Fruit fly (Drosophila melanogaster): ENCODE measurements around the gene Iru.

Iru gene

DNA sequence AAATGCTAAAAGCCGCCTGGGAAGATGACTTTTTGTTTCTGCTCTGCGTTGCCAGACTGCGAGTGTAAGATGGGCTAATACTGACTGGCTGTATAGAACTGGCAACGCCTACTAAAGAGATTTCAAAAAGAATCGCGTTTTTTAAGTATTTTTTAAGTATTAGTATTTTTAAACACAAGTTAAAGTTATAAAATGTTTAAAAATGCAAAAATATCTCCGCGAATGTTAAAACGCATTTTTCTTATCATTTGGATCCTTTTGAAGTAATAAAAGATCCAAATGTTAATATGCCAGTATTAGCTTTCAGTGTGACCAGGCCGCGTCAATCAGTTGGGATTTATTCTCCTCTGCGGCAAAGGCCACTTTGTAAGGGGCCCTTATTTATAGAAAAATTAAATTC lies at the start of gene Iru, which contains the start of gene Prosbeta3:
Gene Iru, plus strand, starts transcription at position 328 of the 400 bp plus-strand sequence.
Gene Prosbeta3, minus strand, starts transcription at position 98 of the 400 bp plus-strand sequence.
- TF ChIP-seq psq (optimal IDR thresholded peaks at IDR 0.05) (no peak), Myc (optimal IDR thresholded peaks at IDR 0.05) (no peak), h (optimal IDR thresholded peaks at IDR 0.05) (no peak), insv (optimal IDR thresholded peaks at IDR 0.05) (no peak), ttk (optimal IDR thresholded peaks at IDR 0.05) (no peak), Sin3A (optimal IDR thresholded peaks at IDR 0.05) (no peak)

DNA sequence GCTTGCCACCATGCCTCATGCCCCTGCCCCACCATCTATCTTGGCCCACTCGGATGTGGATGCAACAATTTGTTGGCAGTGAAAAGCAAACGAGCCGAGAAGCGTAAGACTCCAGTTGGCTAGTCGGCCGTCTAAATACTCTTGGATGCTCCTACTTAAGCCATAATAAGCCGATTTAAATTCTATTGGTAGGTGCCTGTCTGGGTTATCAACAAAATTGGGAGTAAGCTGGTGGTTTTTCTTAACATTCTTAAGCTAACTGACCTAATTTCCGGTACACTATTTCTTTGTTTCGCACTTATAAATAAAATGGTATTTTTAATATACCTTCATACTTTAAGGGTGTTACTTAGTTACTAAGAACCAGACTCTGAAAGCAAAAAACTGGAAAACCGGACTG lies 48.5 kb upstream of the Iru start:
- no peak for TF ChIP-seq h (optimal IDR thresholded peaks at IDR 0.05)
- TF ChIP-seq Sin3A (optimal IDR thresholded peaks at IDR 0.05): no peak
- TF ChIP-seq psq (optimal IDR thresholded peaks at IDR 0.05): no peak
- TF ChIP-seq insv (optimal IDR thresholded peaks at IDR 0.05): no peak
- TF ChIP-seq Myc (optimal IDR thresholded peaks at IDR 0.05): no peak
- TF ChIP-seq ttk (optimal IDR thresholded peaks at IDR 0.05): no peak

DNA sequence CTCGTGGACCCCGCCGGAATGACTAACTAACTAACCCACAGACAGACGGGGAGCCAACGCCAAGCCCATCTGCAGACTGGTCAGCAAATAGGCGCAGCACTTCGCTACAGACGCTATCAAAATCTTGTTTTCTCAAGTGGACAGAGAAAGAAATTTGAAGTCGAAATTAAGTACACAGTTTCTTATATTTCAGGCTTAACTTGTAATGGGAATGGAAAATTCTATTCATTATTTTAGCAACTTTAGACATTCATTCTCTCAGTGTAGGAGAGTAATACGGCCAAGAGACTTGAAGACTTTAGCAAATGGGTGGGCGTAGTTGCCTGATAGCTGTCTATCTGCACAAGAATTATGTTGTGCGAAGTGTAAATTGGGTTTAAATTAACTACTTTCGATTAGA lies 48.0 kb upstream of the Iru start:
- TF ChIP-seq Sin3A (optimal IDR thresholded peaks at IDR 0.05) (no peak), h (optimal IDR thresholded peaks at IDR 0.05) (no peak), Myc (optimal IDR thresholded peaks at IDR 0.05) (no peak), ttk (optimal IDR thresholded peaks at IDR 0.05) (no peak), psq (optimal IDR thresholded peaks at IDR 0.05) (no peak), insv (optimal IDR thresholded peaks at IDR 0.05) (no peak)

DNA sequence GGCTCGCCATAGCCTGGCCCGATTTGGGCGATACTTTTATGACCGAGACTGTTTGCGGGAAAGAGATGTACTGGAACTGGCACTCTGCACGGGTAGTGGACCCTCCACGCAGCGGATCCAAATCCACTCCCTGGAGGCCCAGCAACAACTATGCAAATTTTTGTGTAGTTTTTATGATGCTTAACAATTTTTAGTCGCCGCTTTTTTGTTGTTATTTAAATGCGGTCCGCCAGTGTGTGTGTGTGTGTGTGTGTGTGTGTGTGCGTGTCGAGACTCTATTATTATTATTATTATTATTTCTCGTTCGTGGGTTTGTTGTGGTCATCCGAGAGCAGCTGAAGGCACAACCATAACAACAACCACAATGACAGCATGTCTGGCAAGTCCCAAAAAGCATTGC lies 47.1 kb upstream of the Iru start:
- TF ChIP-seq h (optimal IDR thresholded peaks at IDR 0.05): no peak
- no peak for TF ChIP-seq Myc (optimal IDR thresholded peaks at IDR 0.05)
- no peak for TF ChIP-seq Sin3A (optimal IDR thresholded peaks at IDR 0.05)
- no peak for TF ChIP-seq psq (optimal IDR thresholded peaks at IDR 0.05)
- TF ChIP-seq ttk (optimal IDR thresholded peaks at IDR 0.05): no peak

DNA sequence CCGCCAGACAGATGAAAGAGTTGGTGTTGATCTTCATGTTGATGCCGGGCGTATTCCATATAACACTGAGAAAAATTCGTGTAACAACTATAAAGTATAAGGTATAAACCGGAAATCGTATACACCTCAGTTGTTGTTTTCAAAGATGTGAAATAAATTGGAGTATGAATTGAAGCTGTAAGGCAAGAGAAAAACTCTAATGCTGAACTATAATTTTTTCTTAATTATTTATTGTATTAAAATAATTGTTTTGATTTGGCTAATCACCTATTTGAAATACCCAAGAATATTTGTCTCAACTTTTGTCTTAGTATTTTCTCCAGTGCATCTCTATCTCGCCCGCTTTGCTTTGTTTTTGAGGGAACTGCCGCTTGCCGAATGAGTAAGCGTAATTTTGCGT lies 45.9 kb upstream of the Iru start:
- no peak for TF ChIP-seq insv (optimal IDR thresholded peaks at IDR 0.05)
- no peak for TF ChIP-seq psq (optimal IDR thresholded peaks at IDR 0.05)
- no peak for TF ChIP-seq h (optimal IDR thresholded peaks at IDR 0.05)
- TF ChIP-seq Sin3A (optimal IDR thresholded peaks at IDR 0.05): no peak
- TF ChIP-seq Myc (optimal IDR thresholded peaks at IDR 0.05): no peak
- no peak for TF ChIP-seq ttk (optimal IDR thresholded peaks at IDR 0.05)

DNA sequence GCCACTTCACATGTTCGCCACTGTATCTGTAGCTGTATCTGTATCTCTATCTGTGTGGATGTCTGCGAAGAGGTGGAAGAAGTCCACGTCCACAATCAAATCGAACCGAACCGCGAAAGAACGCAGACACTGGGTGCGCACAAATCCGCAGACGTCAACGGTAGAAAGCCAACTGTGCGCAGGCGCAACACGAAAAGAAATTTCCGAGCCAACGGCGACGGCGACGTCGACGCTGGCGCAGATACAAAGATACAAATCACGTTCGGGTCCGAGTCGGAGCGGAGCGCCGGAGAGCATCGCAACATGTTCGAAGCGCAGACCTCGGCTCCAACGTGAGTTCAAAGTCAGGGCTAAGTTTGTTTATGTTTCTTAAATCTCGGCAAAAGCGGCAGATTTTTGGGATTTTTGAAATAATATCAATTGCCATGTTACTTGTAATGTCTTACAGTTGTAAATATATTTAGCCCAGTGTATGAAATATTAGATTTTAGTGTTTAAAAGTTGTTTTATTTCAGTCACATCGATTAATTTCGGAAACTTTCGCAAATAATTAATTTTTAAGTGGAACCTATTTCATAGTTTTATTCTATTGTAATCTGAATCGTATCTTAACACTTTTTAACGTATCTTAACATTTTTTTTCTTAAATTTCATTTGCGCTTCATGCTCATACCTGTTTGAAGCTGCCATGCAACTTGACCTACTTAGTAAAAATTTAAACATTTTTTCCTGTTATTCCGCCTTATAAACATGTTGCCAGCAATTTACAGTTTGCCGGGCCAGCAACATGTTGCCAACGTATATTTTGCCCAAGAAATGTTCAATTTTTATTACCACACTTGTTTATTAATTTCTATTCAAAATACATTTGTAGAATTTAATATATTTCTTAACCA lies 43.1 kb upstream of the Iru start, which contains the start of gene ich:
Gene ich, minus strand, starts transcription at position 178 of the 896 bp plus-strand sequence.
- TF ChIP-seq Sin3A (optimal IDR thresholded peaks at IDR 0.05) (no peak), insv (optimal IDR thresholded peaks at IDR 0.05) (no peak), psq (optimal IDR thresholded peaks at IDR 0.05) (no peak), ttk (optimal IDR thresholded peaks at IDR 0.05) (no peak), h (optimal IDR thresholded peaks at IDR 0.05) (no peak), Myc (optimal IDR thresholded peaks at IDR 0.05) (no peak)

DNA sequence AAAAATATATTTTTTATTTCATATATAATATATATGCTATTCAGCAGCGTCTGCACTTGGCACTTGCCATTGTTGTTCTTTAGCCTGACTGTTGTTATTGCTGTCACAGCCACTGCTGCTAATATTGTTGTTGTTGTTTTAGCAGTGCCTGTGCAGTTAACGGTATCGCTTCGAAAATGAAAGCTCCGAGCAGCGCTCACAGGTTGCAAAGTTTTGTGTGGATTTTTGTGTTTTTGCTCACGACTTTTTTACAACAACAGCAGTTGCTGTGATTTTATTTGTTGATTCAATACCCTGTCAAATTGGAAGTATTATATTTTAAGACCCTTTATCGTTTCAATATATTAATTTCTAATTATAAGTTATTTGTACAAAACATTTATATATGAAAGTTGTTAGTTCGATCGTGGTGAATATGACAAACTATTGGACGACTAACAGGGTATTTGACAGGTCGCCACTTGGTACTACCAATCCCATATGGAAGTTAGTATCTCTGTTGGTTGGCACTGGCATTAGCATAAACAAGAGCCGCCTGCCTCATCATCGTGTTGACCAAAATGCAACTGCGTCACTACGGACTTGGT lies 42.4 kb upstream of the Iru start:
- TF ChIP-seq Sin3A (optimal IDR thresholded peaks at IDR 0.05) (no peak), psq (optimal IDR thresholded peaks at IDR 0.05) (no peak), insv (optimal IDR thresholded peaks at IDR 0.05) (no peak), ttk (optimal IDR thresholded peaks at IDR 0.05) (no peak), Myc (optimal IDR thresholded peaks at IDR 0.05) (no peak), h (optimal IDR thresholded peaks at IDR 0.05) (no peak)

DNA sequence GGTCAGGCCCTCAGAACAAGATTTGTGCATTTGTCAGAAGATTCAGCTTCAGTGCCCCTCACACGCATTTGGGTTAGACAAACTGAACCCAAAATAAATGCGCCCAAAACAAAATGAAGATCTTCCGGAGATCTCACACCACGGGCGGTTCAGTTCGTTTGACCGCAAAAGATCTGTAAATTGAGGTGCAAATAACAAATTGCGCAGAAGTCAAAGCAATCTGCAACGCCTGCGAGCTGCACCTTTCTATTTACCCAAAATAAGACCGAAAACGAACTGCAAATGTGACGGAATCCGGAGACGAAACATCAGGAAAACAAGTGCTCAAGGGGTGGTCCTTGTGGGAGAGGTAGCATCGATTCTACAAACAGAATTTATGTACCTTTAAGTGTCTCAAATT lies 40.7 kb upstream of the Iru start:
- TF ChIP-seq psq (optimal IDR thresholded peaks at IDR 0.05) (no peak), ttk (optimal IDR thresholded peaks at IDR 0.05) (no peak), insv (optimal IDR thresholded peaks at IDR 0.05) (no peak), Sin3A (optimal IDR thresholded peaks at IDR 0.05) (no peak), h (optimal IDR thresholded peaks at IDR 0.05) (no peak), Myc (optimal IDR thresholded peaks at IDR 0.05) (no peak)

DNA sequence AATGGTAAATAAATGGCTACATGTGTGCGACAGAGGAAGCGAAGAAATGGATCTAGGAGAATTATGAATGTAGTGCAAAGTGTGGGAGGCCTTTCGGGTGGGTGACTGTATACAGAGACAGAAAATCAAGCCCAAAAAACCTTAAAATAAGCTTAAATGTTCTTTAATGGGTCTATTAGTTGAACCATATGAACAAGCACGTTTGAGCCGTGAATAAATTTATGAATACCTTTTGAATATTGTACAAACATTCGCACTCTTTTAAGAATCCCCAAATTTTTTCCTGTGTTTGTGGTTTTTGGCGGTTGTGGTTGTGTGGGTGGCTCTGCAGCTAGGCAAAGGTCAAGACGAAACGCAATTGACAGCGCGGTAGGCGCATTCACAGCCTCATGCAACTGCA lies 39.7 kb upstream of the Iru start:
- TF ChIP-seq Myc (optimal IDR thresholded peaks at IDR 0.05) (no peak), h (optimal IDR thresholded peaks at IDR 0.05) (no peak), Sin3A (optimal IDR thresholded peaks at IDR 0.05) (no peak), insv (optimal IDR thresholded peaks at IDR 0.05) (no peak)

DNA sequence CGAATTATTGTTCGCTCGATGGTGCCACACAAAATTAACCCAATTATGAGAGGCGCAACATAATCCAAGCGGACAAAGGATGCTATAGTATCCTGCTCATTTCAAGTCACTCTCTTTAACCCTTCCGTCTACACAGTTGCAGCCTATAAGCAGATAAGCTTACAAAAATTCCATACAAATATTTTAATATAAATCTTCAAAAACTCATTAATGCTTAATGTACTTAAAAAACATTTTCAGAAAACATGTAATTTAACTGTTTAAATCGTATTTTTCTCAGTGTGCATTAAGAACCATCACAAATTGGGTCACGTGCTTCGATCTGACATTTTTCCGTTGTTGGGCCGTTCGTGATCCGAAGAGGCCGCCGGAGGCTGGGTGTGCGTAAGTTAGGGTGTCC lies 37.4 kb upstream of the Iru start:
- TF ChIP-seq Sin3A (optimal IDR thresholded peaks at IDR 0.05) (no peak), psq (optimal IDR thresholded peaks at IDR 0.05) (no peak), ttk (optimal IDR thresholded peaks at IDR 0.05) (no peak), Myc (optimal IDR thresholded peaks at IDR 0.05) (no peak), h (optimal IDR thresholded peaks at IDR 0.05) (no peak), insv (optimal IDR thresholded peaks at IDR 0.05) (no peak)

DNA sequence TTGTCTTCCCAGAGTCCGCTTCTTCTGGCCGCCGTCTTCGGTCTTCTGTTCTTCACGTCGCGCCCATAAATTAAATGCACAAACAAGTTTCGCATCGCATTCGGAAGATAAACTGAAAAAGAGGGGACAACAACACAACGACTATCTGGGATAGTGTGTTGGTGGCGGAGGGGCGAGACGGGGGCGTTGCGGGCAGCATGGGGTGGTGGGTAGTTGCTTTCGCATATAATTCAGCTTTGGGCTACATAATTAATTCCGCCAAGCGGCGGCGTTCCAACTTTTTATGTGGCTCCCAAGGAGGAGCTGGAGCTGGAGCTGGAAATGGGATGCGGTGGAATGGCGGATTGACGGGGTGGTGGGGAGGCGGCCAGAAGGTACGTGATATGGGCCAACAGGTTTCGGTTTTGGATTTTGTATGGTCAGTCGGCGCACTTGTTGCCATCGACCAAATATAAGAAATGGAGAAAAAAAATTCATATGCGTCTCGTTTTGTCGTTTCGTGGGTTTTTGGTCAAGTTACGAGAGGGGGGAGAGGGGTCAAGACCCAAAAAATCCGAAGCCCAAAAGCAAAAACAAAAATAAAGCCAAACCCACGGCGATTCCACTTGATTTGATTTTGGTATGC lies 36.8 kb upstream of the Iru start:
- no peak for TF ChIP-seq psq (optimal IDR thresholded peaks at IDR 0.05)
- TF ChIP-seq h (optimal IDR thresholded peaks at IDR 0.05): no peak
- no peak for TF ChIP-seq Myc (optimal IDR thresholded peaks at IDR 0.05)
- TF ChIP-seq ttk (optimal IDR thresholded peaks at IDR 0.05): no peak
- no peak for TF ChIP-seq Sin3A (optimal IDR thresholded peaks at IDR 0.05)
- TF ChIP-seq insv (optimal IDR thresholded peaks at IDR 0.05): no peak

DNA sequence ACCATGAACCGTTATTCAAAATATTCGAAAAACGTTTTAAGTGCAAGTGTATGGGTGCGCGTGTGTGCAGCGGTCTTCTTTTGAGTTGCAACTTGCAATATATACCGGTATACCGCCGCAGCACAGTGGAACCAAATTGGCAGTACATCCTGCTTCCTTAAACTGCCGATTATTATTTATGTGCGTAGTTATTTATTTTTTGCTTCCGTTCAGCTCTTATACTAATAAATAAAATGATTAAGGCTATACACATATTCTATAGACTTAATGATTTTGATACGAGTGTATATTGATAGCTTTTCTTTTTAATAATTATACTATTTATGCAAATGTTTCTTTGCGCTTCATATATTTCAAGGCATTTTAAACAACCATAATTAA lies 36.3 kb upstream of the Iru start:
- no peak for TF ChIP-seq psq (optimal IDR thresholded peaks at IDR 0.05)
- no peak for TF ChIP-seq h (optimal IDR thresholded peaks at IDR 0.05)
- TF ChIP-seq insv (optimal IDR thresholded peaks at IDR 0.05): no peak
- no peak for TF ChIP-seq ttk (optimal IDR thresholded peaks at IDR 0.05)
- TF ChIP-seq Myc (optimal IDR thresholded peaks at IDR 0.05): no peak
- no peak for TF ChIP-seq Sin3A (optimal IDR thresholded peaks at IDR 0.05)
